Fruit fly (Drosophila melanogaster) whole organism, embryonic: Measurements from ENCODE around the gene Naa80.

Source experiments
- Abd-B ChIP-seq: fragments of 200-800 bp; sonication (Bioruptor generic); optimal IDR thresholded peaks from 2 replicates; lab custom pipeline; 2018; ENCODE audit warnings: missing biosample characterization, mild to moderate bottlenecking, missing genetic modification characterization, moderate library complexity
- C15 ChIP-seq: fragments of 200-800 bp; sonication (Bioruptor generic); IDR thresholded peaks from 3 replicates; pipeline ENCODE4 v1.3.6; 2022; ENCODE audit warnings: missing biosample characterization, missing genetic modification characterization
- CG10543 ChIP-seq: fragments of 200-800 bp; sonication (Bioruptor generic); optimal IDR thresholded peaks from 3 replicates; lab custom pipeline; 2017; ENCODE audit warnings: missing biosample characterization, mild to moderate bottlenecking, missing genetic modification characterization, moderate library complexity
- CG10654 ChIP-seq: fragments of 200-800 bp; sonication (Bioruptor generic); optimal IDR thresholded peaks from 2 replicates; lab custom pipeline; 2016; ENCODE audit warnings: missing biosample characterization, missing genetic modification characterization
- CG11560 ChIP-seq: fragments of 200-800 bp; sonication (Bioruptor generic); IDR thresholded peaks from 3 replicates; pipeline ENCODE4 v1.3.6; 2022; ENCODE audit warnings: missing biosample characterization, missing genetic modification characterization
- CG12155 ChIP-seq: fragments of 200-800 bp; sonication (Bioruptor generic); optimal IDR thresholded peaks from 3 replicates; lab custom pipeline; 2016; ENCODE audit warnings: missing biosample characterization, missing genetic modification characterization
- CG12219 ChIP-seq: fragments of 200-800 bp; sonication (Bioruptor generic); optimal IDR thresholded peaks from 3 replicates; lab custom pipeline; 2018; ENCODE audit warnings: missing biosample characterization, mild to moderate bottlenecking, missing genetic modification characterization
- CG12299 ChIP-seq: fragments of 200-800 bp; sonication (Bioruptor generic); optimal IDR thresholded peaks from 2 replicates; lab custom pipeline; 2018; ENCODE audit warnings: missing biosample characterization, mild to moderate bottlenecking, missing genetic modification characterization
- CG12769 ChIP-seq: fragments of 200-800 bp; sonication (Bioruptor generic); optimal IDR thresholded peaks from 2 replicates; lab custom pipeline; 2019; ENCODE audit warnings: missing biosample characterization, mild to moderate bottlenecking, missing genetic modification characterization, moderate library complexity
- CG13894 ChIP-seq: fragments of 200-800 bp; sonication (Bioruptor generic); optimal IDR thresholded peaks from 3 replicates; lab custom pipeline; 2018; ENCODE audit warnings: missing biosample characterization, mild to moderate bottlenecking, missing genetic modification characterization, moderate library complexity
- CG15073 ChIP-seq: fragments of 200-800 bp; sonication (Bioruptor generic); optimal IDR thresholded peaks from 2 replicates; lab custom pipeline; 2016; ENCODE audit warnings: missing biosample characterization, missing genetic modification characterization
- CG15601 ChIP-seq: fragments of 200-800 bp; sonication (Bioruptor generic); optimal IDR thresholded peaks from 3 replicates; lab custom pipeline; 2019; ENCODE audit warnings: missing biosample characterization, mild to moderate bottlenecking, missing genetic modification characterization, moderate library complexity
- CG1792 ChIP-seq: fragments of 200-800 bp; sonication (Bioruptor generic); optimal IDR thresholded peaks from 2 replicates; lab custom pipeline; 2016; ENCODE audit warnings: missing biosample characterization, missing genetic modification characterization
- CG18599 ChIP-seq: fragments of 200-800 bp; sonication (Bioruptor generic); optimal IDR thresholded peaks from 3 replicates; lab custom pipeline; 2017; ENCODE audit warnings: missing biosample characterization, missing genetic modification characterization, mild to moderate bottlenecking, moderate library complexity, missing genetic modification reagents
- CG2116 ChIP-seq: fragments of 200-800 bp; sonication (Bioruptor generic); optimal IDR thresholded peaks from 3 replicates; lab custom pipeline; 2018; ENCODE audit warnings: missing biosample characterization, mild to moderate bottlenecking, missing genetic modification characterization
- CG30403 ChIP-seq: fragments of 200-800 bp; sonication (Bioruptor generic); optimal IDR thresholded peaks from 3 replicates; lab custom pipeline; 2016; ENCODE audit warnings: missing biosample characterization, missing genetic modification characterization
- CG30431 ChIP-seq: fragments of 200-800 bp; sonication (Bioruptor generic); optimal IDR thresholded peaks from 2 replicates; lab custom pipeline; 2017; ENCODE audit warnings: missing biosample characterization, missing genetic modification characterization
- CG4328 ChIP-seq: fragments of 200-800 bp; sonication (Bioruptor generic); optimal IDR thresholded peaks from 3 replicates; lab custom pipeline; 2017; ENCODE audit warnings: missing biosample characterization, missing genetic modification reagents, missing genetic modification characterization
- CG8944 ChIP-seq: fragments of 200-800 bp; sonication (Bioruptor generic); optimal IDR thresholded peaks from 3 replicates; lab custom pipeline; 2016; ENCODE audit warnings: missing biosample characterization, missing genetic modification characterization
- CG9727 ChIP-seq: fragments of 200-800 bp; sonication (Bioruptor generic); optimal IDR thresholded peaks from 3 replicates; lab custom pipeline; 2017; ENCODE audit warnings: missing biosample characterization, mild to moderate bottlenecking, missing genetic modification characterization
- Dad ChIP-seq: fragments of 200-800 bp; sonication (Bioruptor generic); optimal IDR thresholded peaks from 3 replicates; lab custom pipeline; 2016; ENCODE audit warnings: missing biosample characterization, missing genetic modification characterization
- Dbx ChIP-seq: fragments of 200-800 bp; sonication (Bioruptor generic); IDR thresholded peaks from 3 replicates; pipeline ENCODE4 v1.3.6; 2022; ENCODE audit warnings: missing biosample characterization, missing genetic modification characterization
- Deaf1 ChIP-seq: fragments of 200-800 bp; optimal IDR thresholded peaks from 3 replicates; lab custom pipeline; 2019; ENCODE audit warnings: missing biosample characterization, mild to moderate bottlenecking, missing genetic modification characterization, moderate library complexity
- Dll ChIP-seq: fragments of 200-800 bp; sonication (Bioruptor generic); IDR thresholded peaks from 4 replicates; pipeline ENCODE4 v1.3.6; 2022; ENCODE audit warnings: missing biosample characterization, missing genetic modification characterization; ENCODE audit not compliant: partially characterized antibody
- E2f1 ChIP-seq: fragments of 200-800 bp; sonication (Bioruptor generic); IDR thresholded peaks from 2 replicates; pipeline ENCODE4 v1.3.6; 2022; ENCODE audit warnings: missing biosample characterization, missing genetic modification characterization
- HmgZ ChIP-seq: fragments of 200-800 bp; sonication (Bioruptor generic); optimal IDR thresholded peaks from 2 replicates; lab custom pipeline; 2018; ENCODE audit warnings: missing biosample characterization, mild to moderate bottlenecking, missing genetic modification characterization
- MBD-R2 ChIP-seq: fragments of 200-800 bp; sonication (Bioruptor generic); IDR thresholded peaks from 2 replicates; pipeline ENCODE4 v1.3.6; 2022; ENCODE audit warnings: missing biosample characterization, missing genetic modification characterization
- MESR4 ChIP-seq: fragments of 200-800 bp; sonication (Bioruptor generic); optimal IDR thresholded peaks from 2 replicates; lab custom pipeline; 2018; ENCODE audit warnings: missing biosample characterization, mild to moderate bottlenecking, missing genetic modification characterization, moderate library complexity
- Med ChIP-seq: fragments of 200-800 bp; sonication (Bioruptor generic); peaks from one replicate; lab custom pipeline; 2016; ENCODE audit warnings: missing biosample characterization, missing genetic modification characterization, mild to moderate bottlenecking, inconsistent platforms, moderate library complexity
- NC2α ChIP-seq: fragments of 200-800 bp; sonication (Bioruptor generic); optimal IDR thresholded peaks from 2 replicates; lab custom pipeline; 2016; ENCODE audit warnings: missing biosample characterization, missing genetic modification characterization
- NfI ChIP-seq: fragments of 200-800 bp; sonication (Bioruptor generic); optimal IDR thresholded peaks from 3 replicates; lab custom pipeline; 2018; ENCODE audit warnings: missing biosample characterization, mild to moderate bottlenecking, missing genetic modification characterization, moderate library complexity
- Opbp ChIP-seq: fragments of 200-800 bp; sonication (Bioruptor generic); IDR thresholded peaks from 3 replicates; pipeline ENCODE4 v1.3.6; 2022; ENCODE audit warnings: missing biosample characterization, missing genetic modification characterization; ENCODE audit not compliant: partially characterized antibody
- Pdp1 ChIP-seq, 2 experiments: fragments of 200-800 bp; sonication (Bioruptor generic); optimal IDR thresholded peaks; 3 replicates each; lab custom pipeline; 2016; ENCODE audit warnings: missing biosample characterization in 2 of 2, missing genetic modification characterization in 2 of 2, mild to moderate bottlenecking in 1 of 2, moderate library complexity in 1 of 2
- Ravus ChIP-seq: fragments of 200-800 bp; sonication (Bioruptor generic); IDR thresholded peaks from 2 replicates; pipeline ENCODE4 v1.3.6; 2022; ENCODE audit warnings: missing biosample characterization, missing genetic modification characterization
- Rfx ChIP-seq: fragments of 200-800 bp; sonication (Bioruptor generic); IDR thresholded peaks from 2 replicates; pipeline ENCODE4 v1.3.6; 2022; ENCODE audit warnings: missing biosample characterization, missing genetic modification characterization
- Vsx1 ChIP-seq: fragments of 200-800 bp; sonication (Bioruptor generic); optimal IDR thresholded peaks from 2 replicates; lab custom pipeline; 2017; ENCODE audit warnings: missing biosample characterization, mild to moderate bottlenecking, missing genetic modification characterization, missing genetic modification reagents
- cg ChIP-seq: fragments of 200-800 bp; sonication (Bioruptor generic); optimal IDR thresholded peaks from 3 replicates; lab custom pipeline; 2019; ENCODE audit warnings: missing biosample characterization, mild to moderate bottlenecking, missing genetic modification characterization, moderate library complexity
- eve ChIP-seq, 2 experiments: fragments of >200 bp; optimal IDR thresholded peaks; 2 replicates each; lab custom pipeline; 2017; ENCODE audit warnings: missing biosample characterization in 2 of 2, missing genetic modification characterization in 2 of 2
- exex ChIP-seq: fragments of 200-800 bp; sonication (Bioruptor generic); optimal IDR thresholded peaks from 4 replicates; lab custom pipeline; 2018; ENCODE audit warnings: missing biosample characterization, mild to moderate bottlenecking, missing genetic modification characterization, moderate library complexity
- grn ChIP-seq: fragments of 200-800 bp; sonication (Bioruptor generic); optimal IDR thresholded peaks from 3 replicates; lab custom pipeline; 2017; ENCODE audit warnings: missing biosample characterization, missing genetic modification characterization
- kay ChIP-seq: fragments of 200-800 bp; sonication (Bioruptor generic); optimal IDR thresholded peaks from 2 replicates; lab custom pipeline; 2016; ENCODE audit warnings: missing biosample characterization, missing genetic modification characterization
- knrl ChIP-seq: fragments of 200-800 bp; sonication (Bioruptor generic); IDR thresholded peaks from 3 replicates; pipeline ENCODE4 v1.3.6; 2022; ENCODE audit warnings: missing biosample characterization, missing genetic modification characterization; ENCODE audit not compliant: partially characterized antibody
- lilli ChIP-seq: fragments of 200-800 bp; sonication (Bioruptor generic); optimal IDR thresholded peaks from 3 replicates; lab custom pipeline; 2016; ENCODE audit warnings: missing biosample characterization, missing genetic modification characterization
- oc ChIP-seq: fragments of 200-800 bp; sonication (Bioruptor generic); optimal IDR thresholded peaks from 2 replicates; lab custom pipeline; 2018; ENCODE audit warnings: missing biosample characterization, mild to moderate bottlenecking, missing genetic modification characterization, moderate library complexity
- pan ChIP-seq, 4 experiments: fragments of >200 bp in 3 of 4; fragments of 200-800 bp in 1 of 4; sonication (Bioruptor generic) in 1 of 4; optimal IDR thresholded peaks in 3 of 4; IDR thresholded peaks in 1 of 4; 2 replicates each; pipeline versions ENCODE4 v1.3.6 to Lab custom; 2017 to 2022; ENCODE audit warnings: missing biosample characterization in 2 of 4, missing genetic modification characterization in 2 of 4, mixed read lengths in 1 of 4
- pzg ChIP-seq: fragments of 200-800 bp; sonication (Bioruptor generic); optimal IDR thresholded peaks from 3 replicates; lab custom pipeline; 2018; ENCODE audit warnings: missing biosample characterization, mild to moderate bottlenecking, missing genetic modification characterization, moderate library complexity
- slp2 ChIP-seq: fragments of 200-800 bp; sonication (Bioruptor generic); optimal IDR thresholded peaks from 2 replicates; lab custom pipeline; 2016; ENCODE audit warnings: missing biosample characterization, missing genetic modification characterization
- unc-4 ChIP-seq: fragments of 200-800 bp; sonication (Bioruptor generic); IDR thresholded peaks from 2 replicates; pipeline ENCODE4 v1.3.6; 2022; ENCODE audit warnings: missing biosample characterization, missing genetic modification characterization; ENCODE audit not compliant: partially characterized antibody
- usp ChIP-seq: fragments of >200 bp; optimal IDR thresholded peaks from 2 replicates; lab custom pipeline; 2017; ENCODE audit warnings: missing biosample characterization, missing genetic modification characterization
- yki ChIP-seq: fragments of >200 bp; optimal IDR thresholded peaks from 3 replicates; lab custom pipeline; 2018
- z ChIP-seq: fragments of 200-800 bp; sonication (Bioruptor generic); IDR thresholded peaks from 3 replicates; pipeline ENCODE4 v1.3.6; 2022; ENCODE audit warnings: missing biosample characterization, missing genetic modification characterization

Naa80 gene

DNA sequence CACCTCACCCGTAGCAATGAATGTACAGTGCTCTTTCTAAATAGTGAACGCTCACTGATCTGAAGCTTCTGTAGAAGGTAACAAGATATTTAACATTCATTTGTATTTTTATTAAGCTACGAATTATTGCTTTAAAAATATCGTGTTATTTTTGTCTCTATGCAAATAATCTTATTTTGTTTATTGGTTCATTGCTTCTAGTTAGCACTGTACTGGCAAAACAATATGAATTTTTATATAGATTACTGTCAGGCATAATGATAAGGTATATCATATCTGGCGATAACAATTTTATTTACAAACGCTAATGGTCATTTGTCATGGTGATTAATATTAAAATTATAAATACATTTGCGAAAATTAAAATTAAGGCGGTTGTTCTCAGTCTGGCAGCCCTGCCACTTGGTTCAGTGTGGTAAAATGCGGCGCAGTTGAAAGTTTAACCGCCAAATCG lies 3.9 kb downstream of the Naa80 start, which contains the start of gene CG9471 (continued):
- TF ChIP-seq Deaf1 (tag; lab: Kevin White, UChicago) (peak; percentile 73), cg (GFP tag; lab: Kevin White, UChicago) (no peak), Dad (peak; percentile 75), Dbx (GFP tag; lab: Robert Waterston, UW) (peak; percentile 91), Ravus (GFP tag; lab: Robert Waterston, UW) (peak; percentile 76), CG13894 (tag; lab: Kevin White, UChicago) (peak; percentile 87), Abd-B (peak; percentile 90), NfI (GFP tag; lab: Kevin White, UChicago) (peak; percentile 91), knrl (GFP tag; lab: Robert Waterston, UW) (no peak), Opbp (GFP tag; lab: Robert Waterston, UW) (no peak), CG12299 (peak; percentile 92), CG12219 (peak; percentile 86), MBD-R2 (GFP tag; lab: Robert Waterston, UW) (peak; percentile 79), CG10654 (peak; percentile 89), yki (no peak), CG15601 (peak; percentile 87), Dll (GFP tag; lab: Robert Waterston, UW) (no peak), NC2α (GFP tag; lab: Kevin White, UChicago) (peak; percentile 76), CG1792 (GFP tag; lab: Kevin White, UChicago) (peak; percentile 83), C15 (GFP tag; lab: Robert Waterston, UW) (peak; percentile 71; the same call in 1 of the 3 replicates), CG30403 (peak; percentile 93), CG4328 (GFP tag; lab: Kevin White, UChicago) (peak; percentile 83), CG9727 (peak; percentile 92), grn (GFP tag; lab: Kevin White, UChicago) (peak; percentile 82), unc-4 (no peak), oc (tag; lab: Kevin White, UChicago) (peak; percentile 83), Rfx (GFP tag; lab: Robert Waterston, UW) (peak; percentile 93), MESR4 (GFP tag; lab: Kevin White, UChicago) (peak; percentile 26), slp2 (GFP tag; lab: Kevin White, UChicago) (peak; percentile 89), E2f1 (GFP tag; lab: Robert Waterston, UW) (peak; percentile 91), CG11560 (tag; lab: Robert Waterston, UW) (peak; percentile 66; the same call in 2 of the 3 replicates), eve (GFP tag; optimal IDR thresholded peaks at IDR 0.05; lab: Kevin White, UChicago) (no peak), CG12155 (GFP tag; lab: Kevin White, UChicago) (peak; percentile 93), CG15073 (GFP tag; lab: Kevin White, UChicago) (peak; percentile 31), pzg (GFP tag; lab: Kevin White, UChicago) (peak; percentile 54), CG2116 (peak; percentile 69)

DNA sequence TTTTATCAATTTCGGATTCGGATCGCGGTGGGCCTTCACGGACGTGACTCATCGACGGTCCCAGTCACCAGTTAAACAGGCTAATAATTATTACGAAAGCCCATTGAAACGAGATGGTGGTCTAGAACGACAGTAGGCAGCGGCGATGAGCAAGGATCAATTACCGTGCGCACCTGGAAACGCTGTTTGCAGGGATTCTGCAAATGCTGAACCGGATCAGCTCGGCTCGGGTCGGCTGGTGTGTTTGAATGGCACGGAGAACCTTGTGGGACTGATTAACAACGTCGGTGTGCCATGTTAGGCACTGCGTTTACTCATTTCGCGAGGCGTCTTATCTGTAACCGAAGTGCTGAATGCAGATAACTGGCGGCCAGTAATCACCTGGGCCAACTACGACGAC lies 6.5 kb downstream of the Naa80 start, which contains the start of gene Whamy:
Whamy (minus strand) TSS at position 273 of the 400 bp plus-strand sequence.
- TF ChIP-seq usp, result no peak
- no peak for TF ChIP-seq unc-4
- peak; percentile 36 for TF ChIP-seq CG18599 (GFP tag; lab: Kevin White, UChicago)
- no peak for TF ChIP-seq Ravus (GFP tag; lab: Robert Waterston, UW)
- TF ChIP-seq exex (tag; lab: Kevin White, UChicago), result peak; percentile 74
- peak; percentile 44 for TF ChIP-seq kay (GFP tag; lab: Kevin White, UChicago)
- peak; percentile 11 for TF ChIP-seq CG12769 (tag; lab: Kevin White, UChicago)
- TF ChIP-seq Med (GFP tag; lab: Kevin White, UChicago), result peak; percentile 70
- peak; percentile 73 for TF ChIP-seq CG10543 (GFP tag; lab: Kevin White, UChicago)
- TF ChIP-seq z (GFP tag; lab: Robert Waterston, UW), result no peak
- TF ChIP-seq HmgZ (tag; lab: Kevin White, UChicago), result peak; percentile 21
- TF ChIP-seq lilli, result no peak
- no peak for TF ChIP-seq CG12299
- TF ChIP-seq pan (optimal IDR thresholded peaks at IDR 0.05; lab: Kevin White, UChicago), result no peak
- no peak for TF ChIP-seq pan (GFP tag; optimal IDR thresholded peaks at IDR 0.05 in 1 of 2, IDR thresholded peaks at IDR 0.05 in 1 of 2)
- no peak for TF ChIP-seq CG30431 (GFP tag; lab: Kevin White, UChicago)
- peak; percentile 25 for TF ChIP-seq Vsx1
- no peak for TF ChIP-seq CG8944 (GFP tag; lab: Kevin White, UChicago)
- peak in 1 of 2 experiments; percentile 9 for TF ChIP-seq Pdp1 (GFP tag; optimal IDR thresholded peaks at IDR 0.05; lab: Kevin White, UChicago)
